Comparison of ENCODE assay signal across 4 fruit fly cellular contexts in the genomic region with DNA sequence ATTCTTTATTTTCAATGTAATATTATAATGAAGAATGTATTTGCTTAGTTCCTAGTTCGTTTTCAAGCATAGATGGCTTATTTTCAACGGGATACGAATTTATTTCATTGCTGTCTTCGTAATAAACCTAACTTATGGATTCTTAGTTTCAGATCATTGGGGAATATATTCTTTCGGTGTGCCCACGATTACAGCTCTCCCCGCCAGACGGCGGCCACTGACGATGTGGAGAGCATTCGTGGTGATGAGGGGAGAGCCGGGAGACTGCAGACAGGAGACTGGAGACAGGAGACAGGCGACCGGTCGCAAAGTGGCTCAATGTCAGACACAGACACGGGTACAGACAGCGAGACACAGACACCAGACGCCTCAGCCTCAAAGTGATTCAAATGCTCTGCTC.
TF ChIP-seq lines count a peak whose summit lies in the region.

No protein-coding gene starts in this region.

- no peak for TF ChIP-seq CTCF in whole organism, embryonic (GFP tag; optimal IDR thresholded peaks at IDR 0.05; lab: Kevin White, UChicago)

TF ChIP-seq in whole organism, embryonic, 481 proteins besides CTCF, POLR2A, EP300 and RAD21:
- no peak for TF ChIP-seq CG11456 (GFP tag; IDR thresholded peaks at IDR 0.05; lab: Robert Waterston, UW)
- TF ChIP-seq Med (GFP tag; lab: Kevin White, UChicago) = peak; percentile 8
- peak in 1 of 2 experiments; percentile 7 for TF ChIP-seq Trl (optimal IDR thresholded peaks at IDR 0.05; lab: Kevin White, UChicago)
- no peak for TF ChIP-seq Trl (GFP tag; optimal IDR thresholded peaks at IDR 0.05; lab: Kevin White, UChicago)
TF ChIP-seq in whole organism, embryonic: peak in this region for 2.

TF ChIP-seq in whole organism, prepupa, 60 proteins besides CTCF, POLR2A, EP300 and RAD21 (continues in another document):
- TF ChIP-seq CG10669 (GFP tag; optimal IDR thresholded peaks at IDR 0.05; lab: Kevin White, UChicago) (peak; percentile 43), Sox15 (GFP tag; optimal IDR thresholded peaks at IDR 0.05; lab: Kevin White, UChicago) (no peak), Ets96B (tag; optimal IDR thresholded peaks at IDR 0.05; lab: Kevin White, UChicago) (peak; percentile 6), CG11294 (GFP tag; IDR thresholded peaks at IDR 0.05; lab: Robert Waterston, UW) (no peak), ss (GFP tag; optimal IDR thresholded peaks at IDR 0.05; lab: Kevin White, UChicago) (peak in 1 of 2 experiments; percentile 22), Met (GFP tag; optimal IDR thresholded peaks at IDR 0.05; lab: Kevin White, UChicago) (no peak), CG31627 (GFP tag; optimal IDR thresholded peaks at IDR 0.05; lab: Kevin White, UChicago) (no peak), Eip93F (GFP tag; optimal IDR thresholded peaks at IDR 0.05; lab: Kevin White, UChicago) (no peak), CG11762 (GFP tag; optimal IDR thresholded peaks at IDR 0.05; lab: Kevin White, UChicago; ENCODE audit: insufficient read depth) (no peak), CG6792 (GFP tag; optimal IDR thresholded peaks at IDR 0.05; lab: Kevin White, UChicago) (no peak), CG32006 (GFP tag; optimal IDR thresholded peaks at IDR 0.05; lab: Kevin White, UChicago) (no peak), CG6163 (GFP tag; IDR thresholded peaks at IDR 0.05; lab: Robert Waterston, UW) (peak; percentile 40; the same call in 1 of the 3 replicates), svp (GFP tag; lab: Kevin White, UChicago) (peak; percentile 15), CG16779 (tag; optimal IDR thresholded peaks at IDR 0.05; lab: Kevin White, UChicago) (no peak), CG10631 (GFP tag; optimal IDR thresholded peaks at IDR 0.05; lab: Kevin White, UChicago) (peak; percentile 24), acj6 (GFP tag; optimal IDR thresholded peaks at IDR 0.05; lab: Kevin White, UChicago) (no peak), fd85E (GFP tag; optimal IDR thresholded peaks at IDR 0.05; lab: Kevin White, UChicago) (no peak), Lpt (GFP tag; optimal IDR thresholded peaks at IDR 0.05; lab: Kevin White, UChicago) (no peak), Sox14 (GFP tag; optimal IDR thresholded peaks at IDR 0.05; lab: Kevin White, UChicago) (no peak), eg (GFP tag; IDR thresholded peaks at IDR 0.05; lab: Robert Waterston, UW) (no peak), CG15336 (GFP tag; IDR thresholded peaks at IDR 0.05; lab: Robert Waterston, UW) (no peak), Smox (GFP tag; optimal IDR thresholded peaks at IDR 0.05; lab: Kevin White, UChicago) (no peak), net (GFP tag; optimal IDR thresholded peaks at IDR 0.05; lab: Kevin White, UChicago) (no peak), CG8319 (GFP tag; optimal IDR thresholded peaks at IDR 0.05; lab: Kevin White, UChicago) (no peak), Hr4 (GFP tag; optimal IDR thresholded peaks at IDR 0.05; lab: Kevin White, UChicago) (no peak), Eip78C (GFP tag; lab: Kevin White, UChicago) (peak; percentile 79), dac (GFP tag; optimal IDR thresholded peaks at IDR 0.05; lab: Kevin White, UChicago) (no peak), CG9139 (GFP tag; optimal IDR thresholded peaks at IDR 0.05; lab: Kevin White, UChicago) (no peak), spab (GFP tag; optimal IDR thresholded peaks at IDR 0.05; lab: Kevin White, UChicago) (peak; percentile 14)

TF ChIP-seq in whole organism, pupa, 21 proteins besides CTCF, POLR2A, EP300 and RAD21:
- no peak for TF ChIP-seq Pif1A (GFP tag; optimal IDR thresholded peaks at IDR 0.05; lab: Kevin White, UChicago)
- no peak for TF ChIP-seq D1 (tag; optimal IDR thresholded peaks at IDR 0.05; lab: Kevin White, UChicago)
- TF ChIP-seq Ets98B (GFP tag; IDR thresholded peaks at IDR 0.05; lab: Robert Waterston, UW) = no peak
- peak; percentile 52 for TF ChIP-seq CG15710 (tag; optimal IDR thresholded peaks at IDR 0.05; lab: Kevin White, UChicago)
- TF ChIP-seq CG8159 (tag; optimal IDR thresholded peaks at IDR 0.05; lab: Kevin White, UChicago) = peak; percentile 50
- peak; percentile 4 for TF ChIP-seq CG34367 (tag; optimal IDR thresholded peaks at IDR 0.05; lab: Kevin White, UChicago)
- TF ChIP-seq CG14655 (GFP tag; optimal IDR thresholded peaks at IDR 0.05; lab: Kevin White, UChicago) = peak; percentile 5
- TF ChIP-seq gl (tag; optimal IDR thresholded peaks at IDR 0.05; lab: Kevin White, UChicago) = no peak
- peak; percentile 8 for TF ChIP-seq Pif1B (GFP tag; optimal IDR thresholded peaks at IDR 0.05; lab: Kevin White, UChicago)
- TF ChIP-seq CG17806 (tag; optimal IDR thresholded peaks at IDR 0.05; lab: Kevin White, UChicago) = peak; percentile 35
- no peak for TF ChIP-seq CG8301 (tag; optimal IDR thresholded peaks at IDR 0.05; lab: Kevin White, UChicago)
- no peak for TF ChIP-seq CG10348 (GFP tag; IDR thresholded peaks at IDR 0.05; lab: Robert Waterston, UW)
- no peak for TF ChIP-seq CG32121 (GFP tag; IDR thresholded peaks at IDR 0.05; lab: Robert Waterston, UW)
- TF ChIP-seq EcR (GFP tag; optimal IDR thresholded peaks at IDR 0.05; lab: Kevin White, UChicago) = no peak
- peak; percentile 61 for TF ChIP-seq CG13204 (GFP tag; optimal IDR thresholded peaks at IDR 0.05; lab: Kevin White, UChicago)
- TF ChIP-seq Snoo (tag; optimal IDR thresholded peaks at IDR 0.05; lab: Kevin White, UChicago) = peak; percentile 44
- TF ChIP-seq rn (GFP tag; IDR thresholded peaks at IDR 0.05; lab: Robert Waterston, UW) = no peak
- TF ChIP-seq CG4496 (GFP tag; IDR thresholded peaks at IDR 0.05; lab: Robert Waterston, UW) = peak; percentile 46; the same call in 1 of the 3 replicates
- TF ChIP-seq fd96Ca (GFP tag; IDR thresholded peaks at IDR 0.05; lab: Robert Waterston, UW) = no peak
- TF ChIP-seq CG9948 (tag; optimal IDR thresholded peaks at IDR 0.05; lab: Kevin White, UChicago) = peak; percentile 16
- TF ChIP-seq CG12605 (GFP tag; IDR thresholded peaks at IDR 0.05; lab: Robert Waterston, UW) = no peak
TF ChIP-seq in whole organism, pupa: peak in this region for 10.

TF ChIP-seq in whole organism, wandering third instar larva, 38 proteins besides CTCF, POLR2A, EP300 and RAD21:
- peak; percentile 45 for TF ChIP-seq ey (GFP tag; optimal IDR thresholded peaks at IDR 0.05; lab: Kevin White, UChicago)
- TF ChIP-seq Dif (GFP tag; optimal IDR thresholded peaks at IDR 0.05; lab: Kevin White, UChicago; ENCODE audit: partially characterized antibody) = peak; percentile 63
- peak; percentile 70 for TF ChIP-seq Vsx2 (GFP tag; optimal IDR thresholded peaks at IDR 0.05; lab: Kevin White, UChicago; ENCODE audit: partially characterized antibody)
- TF ChIP-seq brk (GFP tag; optimal IDR thresholded peaks at IDR 0.05; lab: Kevin White, UChicago) = peak; percentile 22
- TF ChIP-seq foxo (GFP tag; optimal IDR thresholded peaks at IDR 0.05; lab: Kevin White, UChicago) = peak in 1 of 2 experiments; percentile 61
- TF ChIP-seq woc (GFP tag; optimal IDR thresholded peaks at IDR 0.05; lab: Kevin White, UChicago) = peak; percentile 69
- peak; percentile 62 for TF ChIP-seq OdsH (GFP tag; optimal IDR thresholded peaks at IDR 0.05; lab: Kevin White, UChicago)
- peak; percentile 76 for TF ChIP-seq HLH106 (tag; optimal IDR thresholded peaks at IDR 0.05; lab: Kevin White, UChicago)
- TF ChIP-seq Hr83 (GFP tag; optimal IDR thresholded peaks at IDR 0.05; lab: Kevin White, UChicago; ENCODE audit: poor library complexity, severe bottlenecking) = peak; percentile 42
- TF ChIP-seq fru (GFP tag; optimal IDR thresholded peaks at IDR 0.05; lab: Kevin White, UChicago) = peak; percentile 48
- TF ChIP-seq rgr (GFP tag; optimal IDR thresholded peaks at IDR 0.05; lab: Kevin White, UChicago) = peak; percentile 45
- TF ChIP-seq dl (GFP tag; optimal IDR thresholded peaks at IDR 0.05; lab: Kevin White, UChicago; ENCODE audit: insufficient read depth in 1 of 2, partially characterized antibody in 2 of 2) = peak in 1 of 2 experiments; percentile 22
- no peak for TF ChIP-seq Abd-B (GFP tag; optimal IDR thresholded peaks at IDR 0.05; lab: Kevin White, UChicago)
- TF ChIP-seq h (GFP tag; optimal IDR thresholded peaks at IDR 0.05; lab: Kevin White, UChicago) = peak; percentile 56
- TF ChIP-seq CG9705 (GFP tag; optimal IDR thresholded peaks at IDR 0.05; lab: Kevin White, UChicago) = peak; percentile 40
- TF ChIP-seq br (GFP tag; optimal IDR thresholded peaks at IDR 0.05; lab: Kevin White, UChicago) = peak; percentile 36
- no peak for TF ChIP-seq tai (GFP tag; optimal IDR thresholded peaks at IDR 0.05; lab: Kevin White, UChicago)
- peak; percentile 61 for TF ChIP-seq psq (GFP tag; optimal IDR thresholded peaks at IDR 0.05; lab: Kevin White, UChicago)
- TF ChIP-seq dmrt93B (GFP tag; optimal IDR thresholded peaks at IDR 0.05; lab: Kevin White, UChicago) = peak; percentile 15
- TF ChIP-seq Hr78 (GFP tag; optimal IDR thresholded peaks at IDR 0.05; lab: Kevin White, UChicago) = no peak
- TF ChIP-seq Mio (GFP tag; optimal IDR thresholded peaks at IDR 0.05; lab: Kevin White, UChicago) = no peak
- no peak for TF ChIP-seq Rel (GFP tag; optimal IDR thresholded peaks at IDR 0.05; lab: Kevin White, UChicago)
- TF ChIP-seq Rel (tag; optimal IDR thresholded peaks at IDR 0.05; lab: Kevin White, UChicago) = peak; percentile 17
- TF ChIP-seq Jra (GFP tag; optimal IDR thresholded peaks at IDR 0.05; lab: Kevin White, UChicago) = no peak
- peak; percentile 72 for TF ChIP-seq Sp1 (GFP tag; optimal IDR thresholded peaks at IDR 0.05; lab: Kevin White, UChicago)
TF ChIP-seq in whole organism, wandering third instar larva: peak in this region for 19.
